Worm (Caenorhabditis elegans) whole organism, early embryonic: ENCODE measurements around the gene F53A9.9.

Experiments
- B0310.2 ChIP-seq: sonication (generic microtip); optimal IDR thresholded peaks from 2 replicates; lab custom pipeline; 2016; ENCODE audit warnings: mild to moderate bottlenecking, missing genetic modification characterization, missing compliant biosample characterization
- F13C5.2 ChIP-seq: sonication (generic microtip); optimal IDR thresholded peaks from 2 replicates; lab custom pipeline; 2017; ENCODE audit warnings: mild to moderate bottlenecking, missing genetic modification characterization, inconsistent platforms, missing compliant biosample characterization
- aly-1 ChIP-seq: sonication (generic microtip); optimal IDR thresholded peaks from 2 replicates; lab custom pipeline; 2016; ENCODE audit warnings: missing genetic modification characterization, missing compliant biosample characterization
- ama-1 ChIP-seq: fragments of 150-350 bp; optimal IDR thresholded peaks from 2 replicates; lab custom pipeline; 2014
- ceh-13 ChIP-seq: fragments of 200-800 bp; sonication (Bioruptor generic); optimal IDR thresholded peaks from 2 replicates; lab custom pipeline; 2018; ENCODE audit warnings: mild to moderate bottlenecking, missing genetic modification characterization, missing compliant biosample characterization
- ceh-36 ChIP-seq: sonication (generic microtip); optimal IDR thresholded peaks from 2 replicates; lab custom pipeline; 2016; ENCODE audit warnings: missing genetic modification characterization, inconsistent platforms, missing compliant biosample characterization
- ets-7 ChIP-seq: sonication (generic microtip); optimal IDR thresholded peaks from 2 replicates; lab custom pipeline; 2016; ENCODE audit warnings: missing genotype, missing genetic modification characterization, missing compliant biosample characterization
- flt-1 ChIP-seq: fragments of 200-800 bp; sonication (Bioruptor generic); IDR thresholded peaks from 2 replicates; pipeline ENCODE4 v1.3.6; 2022; ENCODE audit warnings: missing genetic modification characterization, missing compliant biosample characterization
- hmbx-1 ChIP-seq: sonication (generic microtip); optimal IDR thresholded peaks from 2 replicates; lab custom pipeline; 2016; ENCODE audit warnings: mild to moderate bottlenecking, missing genetic modification characterization, missing compliant biosample characterization
- hmg-4 ChIP-seq: fragments of 200-800 bp; sonication (Bioruptor generic); optimal IDR thresholded peaks from 2 replicates; lab custom pipeline; 2018; ENCODE audit warnings: mild to moderate bottlenecking, missing genetic modification characterization, missing compliant biosample characterization
- hnd-1 ChIP-seq: sonication (generic microtip); optimal IDR thresholded peaks from 2 replicates; lab custom pipeline; 2016; ENCODE audit warnings: missing genetic modification characterization, missing compliant biosample characterization
- pes-1 ChIP-seq: fragments of 200-800 bp; sonication (Bioruptor generic); IDR thresholded peaks from 2 replicates; pipeline ENCODE4 v1.3.6; 2022; ENCODE audit warnings: missing genetic modification reagents, missing genetic modification characterization, missing compliant biosample characterization
- scrt-1 ChIP-seq: fragments of 200-800 bp; sonication (Bioruptor generic); IDR thresholded peaks from 2 replicates; pipeline ENCODE4 v1.3.6; 2022; ENCODE audit warnings: missing genetic modification characterization, missing compliant biosample characterization
- sea-1 ChIP-seq: fragments of 200-800 bp; sonication (Bioruptor generic); conservative IDR thresholded peaks from 2 replicates; pipeline ENCODE4 v1.3.6; 2022; ENCODE audit warnings: missing genetic modification characterization, missing compliant biosample characterization
- tbx-11 ChIP-seq: fragments of 200-800 bp; sonication (Bioruptor generic); IDR thresholded peaks from 2 replicates; pipeline ENCODE4 v1.3.6; 2022; ENCODE audit warnings: missing genetic modification characterization, missing compliant biosample characterization
- tbx-37 ChIP-seq: fragments of 200-800 bp; sonication (Bioruptor generic); conservative IDR thresholded peaks from 2 replicates; pipeline ENCODE4 v1.3.6; 2022; ENCODE audit warnings: missing genetic modification reagents, missing genetic modification characterization, missing compliant biosample characterization
- tra-4 ChIP-seq: sonication (generic microtip); optimal IDR thresholded peaks from 2 replicates; lab custom pipeline; 2017; ENCODE audit warnings: missing genetic modification characterization, missing compliant biosample characterization

Gene F53A9.9

ce11 chrX:8720658-8721057 is at the start of gene F53A9.9:
Gene F53A9.9, minus strand, starts transcription at chrX:8720758.
- TF ChIP-seq tbx-37 (GFP tag; lab: Robert Waterston, UW) = no peak
- TF ChIP-seq aly-1 (tag; lab: Kevin White, UChicago) = no peak
- TF ChIP-seq tra-4 (tag; lab: Kevin White, UChicago) = no peak
- TF ChIP-seq pes-1 (GFP tag; lab: Robert Waterston, UW) = no peak
- TF ChIP-seq tbx-11 (GFP tag; lab: Robert Waterston, UW) = no peak
- TF ChIP-seq ets-7 (tag; lab: Kevin White, UChicago) = no peak
- TF ChIP-seq hnd-1 = no peak

ce11 chrX:8770316-8770715 is 49.8 kb upstream of the F53A9.9 start:
- TF ChIP-seq hmbx-1 (tag; lab: Kevin White, UChicago) (no peak), flt-1 (no peak), hmg-4 (no peak), tbx-11 (GFP tag; lab: Robert Waterston, UW) (no peak), aly-1 (tag; lab: Kevin White, UChicago) (no peak)

ce11 chrX:8764044-8764443 is 43.5 kb upstream of the F53A9.9 start:
- TF ChIP-seq hmg-4 = no peak
- no peak for TF ChIP-seq tra-4 (tag; lab: Kevin White, UChicago)
- no peak for TF ChIP-seq hmbx-1 (tag; lab: Kevin White, UChicago)
- no peak for TF ChIP-seq hnd-1
- no peak for TF ChIP-seq aly-1 (tag; lab: Kevin White, UChicago)
- TF ChIP-seq F13C5.2 (tag; lab: Kevin White, UChicago) = no peak
- TF ChIP-seq ceh-36 = no peak
- TF ChIP-seq tbx-37 (GFP tag; lab: Robert Waterston, UW) = no peak
- no peak for TF ChIP-seq sea-1 (GFP tag; lab: Robert Waterston, UW)

- TF ChIP-seq scrt-1 (GFP tag; lab: Robert Waterston, UW) = no peak
- no peak for TF ChIP-seq tra-4 (tag; lab: Kevin White, UChicago)
- TF ChIP-seq ets-7 (tag; lab: Kevin White, UChicago) = no peak
- no peak for TF ChIP-seq hmg-4
- TF ChIP-seq ama-1 = no peak
- no peak for TF ChIP-seq tbx-11 (GFP tag; lab: Robert Waterston, UW)
- TF ChIP-seq hnd-1 = no peak
- TF ChIP-seq pes-1 (GFP tag; lab: Robert Waterston, UW) = no peak
- TF ChIP-seq ceh-36 = no peak
- TF ChIP-seq sea-1 (GFP tag; lab: Robert Waterston, UW) = no peak
- no peak for TF ChIP-seq hmbx-1 (tag; lab: Kevin White, UChicago)
- no peak for TF ChIP-seq tbx-37 (GFP tag; lab: Robert Waterston, UW)
- no peak for TF ChIP-seq B0310.2
- TF ChIP-seq F13C5.2 (tag; lab: Kevin White, UChicago) = no peak
These were observed 43.0 kb upstream of the F53A9.9 start, which contains the start of gene zig-12 for ce11 chrX:8763607-8764006. Gene zig-12, plus strand, starts transcription at chrX:8763907.

ce11 chrX:8762927-8763326 is 42.4 kb upstream of the F53A9.9 start:
- TF ChIP-seq hnd-1 = no peak
- no peak for TF ChIP-seq hmbx-1 (tag; lab: Kevin White, UChicago)
- TF ChIP-seq hmg-4 = no peak
- TF ChIP-seq flt-1 = no peak
- TF ChIP-seq tra-4 (tag; lab: Kevin White, UChicago) = no peak
- TF ChIP-seq ceh-13 = no peak
- no peak for TF ChIP-seq B0310.2
- TF ChIP-seq pes-1 (GFP tag; lab: Robert Waterston, UW) = no peak
- TF ChIP-seq scrt-1 (GFP tag; lab: Robert Waterston, UW) = no peak
- TF ChIP-seq ets-7 (tag; lab: Kevin White, UChicago) = no peak
- TF ChIP-seq aly-1 (tag; lab: Kevin White, UChicago) = no peak
- no peak for TF ChIP-seq tbx-11 (GFP tag; lab: Robert Waterston, UW)
- no peak for TF ChIP-seq ceh-36

ce11 chrX:8761497-8761896 is 40.9 kb upstream of the F53A9.9 start, which contains the start of gene M02D8.5:
Gene M02D8.5, minus strand, starts transcription at chrX:8761597.
- TF ChIP-seq tbx-37 (GFP tag; lab: Robert Waterston, UW) = no peak
- TF ChIP-seq aly-1 (tag; lab: Kevin White, UChicago) = no peak
- TF ChIP-seq tra-4 (tag; lab: Kevin White, UChicago) = no peak
- no peak for TF ChIP-seq hmbx-1 (tag; lab: Kevin White, UChicago)
- TF ChIP-seq ceh-36 = no peak
- no peak for TF ChIP-seq sea-1 (GFP tag; lab: Robert Waterston, UW)
- TF ChIP-seq ceh-13 = no peak
- TF ChIP-seq B0310.2 = no peak
- TF ChIP-seq ets-7 (tag; lab: Kevin White, UChicago) = no peak
- no peak for TF ChIP-seq scrt-1 (GFP tag; lab: Robert Waterston, UW)
- TF ChIP-seq hnd-1 = no peak
- TF ChIP-seq F13C5.2 (tag; lab: Kevin White, UChicago) = no peak
- no peak for TF ChIP-seq ama-1
- no peak for TF ChIP-seq flt-1
- TF ChIP-seq tbx-11 (GFP tag; lab: Robert Waterston, UW) = no peak

- TF ChIP-seq tra-4 (tag; lab: Kevin White, UChicago) (no peak), B0310.2 (no peak), hmbx-1 (tag; lab: Kevin White, UChicago) (no peak), flt-1 (no peak), F13C5.2 (tag; lab: Kevin White, UChicago) (no peak), aly-1 (tag; lab: Kevin White, UChicago) (no peak), pes-1 (GFP tag; lab: Robert Waterston, UW) (no peak), ets-7 (tag; lab: Kevin White, UChicago) (no peak), hnd-1 (no peak)
These were observed 40.5 kb upstream of the F53A9.9 start for ce11 chrX:8761060-8761459.

ce11 chrX:8755987-8756386 is 35.4 kb upstream of the F53A9.9 start:
- no peak for TF ChIP-seq ama-1
- no peak for TF ChIP-seq pes-1 (GFP tag; lab: Robert Waterston, UW)
- no peak for TF ChIP-seq ets-7 (tag; lab: Kevin White, UChicago)
- TF ChIP-seq sea-1 (GFP tag; lab: Robert Waterston, UW) = no peak
- TF ChIP-seq scrt-1 (GFP tag; lab: Robert Waterston, UW) = no peak
- no peak for TF ChIP-seq flt-1
- TF ChIP-seq aly-1 (tag; lab: Kevin White, UChicago) = no peak
- no peak for TF ChIP-seq tra-4 (tag; lab: Kevin White, UChicago)
- no peak for TF ChIP-seq ceh-13
- no peak for TF ChIP-seq B0310.2
